Worm (Caenorhabditis elegans): ENCODE measurements around the gene sea-1.

sea-1 gene

DNA sequence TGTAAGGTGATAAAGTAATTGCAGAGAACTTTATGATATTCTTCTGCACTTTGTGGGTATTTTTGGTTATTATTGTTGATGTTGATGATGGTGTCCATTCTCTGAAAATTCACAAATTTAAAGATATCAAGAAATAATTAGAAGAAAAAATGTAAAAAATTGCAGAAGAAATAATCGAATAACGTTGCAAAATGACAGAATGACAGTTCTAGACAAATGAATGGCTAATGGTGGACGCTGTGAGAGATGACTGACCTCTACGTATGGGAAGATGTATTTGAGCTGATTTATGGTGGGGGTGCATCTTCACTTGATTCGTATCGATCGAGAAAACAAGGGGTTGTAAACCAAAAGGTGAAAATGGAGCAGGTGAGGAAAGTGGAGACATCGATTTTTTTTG is at the start of gene sea-1:
Gene sea-1 (minus strand): TSS at position 101 of the 400 bp plus-strand sequence.
- no peak for TF ChIP-seq ZK546.5 (tag; optimal IDR thresholded peaks at IDR 0.05)
- TF ChIP-seq zag-1 (tag; optimal IDR thresholded peaks at IDR 0.05) = no peak
- TF ChIP-seq Y75B8A.6 (GFP tag; IDR thresholded peaks at IDR 0.05) = no peak
- no peak for TF ChIP-seq nhr-48 (tag; optimal IDR thresholded peaks at IDR 0.05)
- TF ChIP-seq lin-29 (GFP tag; IDR thresholded peaks at IDR 0.05) = no peak
- TF ChIP-seq R02D3.7 (tag; optimal IDR thresholded peaks at IDR 0.05) = no peak
- no peak for TF ChIP-seq daf-12 (tag; optimal IDR thresholded peaks at IDR 0.05)
- TF ChIP-seq dmd-9 (GFP tag; IDR thresholded peaks at IDR 0.05) = no peak
- TF ChIP-seq mep-1 (tag; optimal IDR thresholded peaks at IDR 0.05) = no peak
- no peak for TF ChIP-seq mxl-2 (GFP tag; conservative IDR thresholded peaks at IDR 0.05)
- TF ChIP-seq ctbp-1 (GFP tag; IDR thresholded peaks at IDR 0.05) = no peak
- no peak for TF ChIP-seq snpc-4 (tag; optimal IDR thresholded peaks at IDR 0.05)
- TF ChIP-seq daf-16 (GFP tag; optimal IDR thresholded peaks at IDR 0.05) = no peak
- TF ChIP-seq daf-16 (tag; optimal IDR thresholded peaks at IDR 0.05) = no peak
- TF ChIP-seq fkh-10 (GFP tag; optimal IDR thresholded peaks at IDR 0.05) = no peak

DNA sequence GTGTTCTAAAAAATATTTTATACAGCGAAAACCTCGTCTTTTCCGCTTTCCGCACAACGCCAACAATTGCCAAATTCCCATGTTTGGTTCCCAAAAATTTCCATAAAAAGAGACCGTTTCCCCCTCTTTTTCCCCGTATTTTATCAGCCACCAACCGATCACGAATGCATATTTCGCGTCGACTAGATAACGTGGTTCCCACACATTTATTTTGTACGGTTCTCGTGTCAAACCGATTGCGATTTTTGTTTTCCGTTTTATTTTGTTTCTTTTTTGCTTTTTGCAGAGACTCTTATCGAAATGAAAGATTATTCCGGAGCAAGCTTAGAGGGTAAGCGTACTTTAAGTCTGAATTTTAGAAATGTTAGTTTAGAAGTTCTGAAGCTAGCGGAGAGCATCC is 47.6 kb upstream of the sea-1 start, which contains the start of gene C46E10.3:
Gene C46E10.3 (plus strand): TSS at position 301 of the 400 bp plus-strand sequence.
- TF ChIP-seq jun-1 (tag; optimal IDR thresholded peaks at IDR 0.05) (no peak), nhr-77 (tag; optimal IDR thresholded peaks at IDR 0.05) (no peak), Y48G9A.11 (GFP tag; IDR thresholded peaks at IDR 0.05) (no peak), fos-1 (tag; optimal IDR thresholded peaks at IDR 0.05) (no peak), ama-1 (optimal IDR thresholded peaks at IDR 0.05) (no peak), Y75B8A.6 (GFP tag; IDR thresholded peaks at IDR 0.05) (no peak), nhr-42 (GFP tag; IDR thresholded peaks at IDR 0.05) (no peak), R02D3.7 (tag; optimal IDR thresholded peaks at IDR 0.05) (no peak), F26F4.8 (GFP tag; conservative IDR thresholded peaks at IDR 0.05) (no peak), tra-1 (GFP tag; IDR thresholded peaks at IDR 0.05) (no peak), lim-7 (GFP tag; IDR thresholded peaks at IDR 0.05) (no peak), attf-4 (tag; optimal IDR thresholded peaks at IDR 0.05) (no peak), zfp-2 (tag; optimal IDR thresholded peaks at IDR 0.05) (no peak), ceh-20 (GFP tag; IDR thresholded peaks at IDR 0.05) (no peak), rbr-2 (tag; optimal IDR thresholded peaks at IDR 0.05) (no peak), snpc-1.2 (GFP tag; IDR thresholded peaks at IDR 0.05) (no peak), nhr-28 (tag; optimal IDR thresholded peaks at IDR 0.05) (no peak), ZK337.2 (GFP tag; IDR thresholded peaks at IDR 0.05) (no peak), daf-12 (tag; optimal IDR thresholded peaks at IDR 0.05) (no peak), dmd-8 (GFP tag; IDR thresholded peaks at IDR 0.05) (no peak)

DNA sequence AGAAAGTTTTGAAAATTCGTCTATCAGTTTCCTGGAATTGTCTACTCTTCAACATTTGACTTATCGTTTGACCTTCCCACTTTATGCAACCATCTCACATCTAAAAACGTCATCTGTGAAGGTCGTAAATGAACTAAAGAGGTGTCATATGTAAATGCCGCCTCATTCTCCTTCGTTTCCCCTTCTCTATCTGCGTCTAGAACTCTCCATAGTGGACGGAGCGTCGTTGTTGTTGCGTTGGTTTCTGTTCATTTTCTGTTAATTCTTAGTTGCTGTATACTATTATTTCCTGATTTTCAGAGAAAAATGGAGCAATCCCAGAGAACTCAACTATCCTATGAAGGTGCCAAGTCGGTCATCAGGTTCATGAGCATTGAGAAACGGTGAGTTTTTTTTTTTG is 43.6 kb upstream of the sea-1 start, which contains the start of gene fbxc-52:
Gene fbxc-52 (plus strand): TSS at position 301 of the 400 bp plus-strand sequence.
- TF ChIP-seq dmd-8 (GFP tag; IDR thresholded peaks at IDR 0.05) = no peak
- no peak for TF ChIP-seq aha-1 (tag)
- no peak for TF ChIP-seq lin-1 (GFP tag; IDR thresholded peaks at IDR 0.05)
- no peak for TF ChIP-seq zfp-3 (GFP tag; conservative IDR thresholded peaks at IDR 0.05)
- TF ChIP-seq T26A8.4 (GFP tag; IDR thresholded peaks at IDR 0.05) = no peak
- no peak for TF ChIP-seq aly-2 (tag; optimal IDR thresholded peaks at IDR 0.05)

DNA sequence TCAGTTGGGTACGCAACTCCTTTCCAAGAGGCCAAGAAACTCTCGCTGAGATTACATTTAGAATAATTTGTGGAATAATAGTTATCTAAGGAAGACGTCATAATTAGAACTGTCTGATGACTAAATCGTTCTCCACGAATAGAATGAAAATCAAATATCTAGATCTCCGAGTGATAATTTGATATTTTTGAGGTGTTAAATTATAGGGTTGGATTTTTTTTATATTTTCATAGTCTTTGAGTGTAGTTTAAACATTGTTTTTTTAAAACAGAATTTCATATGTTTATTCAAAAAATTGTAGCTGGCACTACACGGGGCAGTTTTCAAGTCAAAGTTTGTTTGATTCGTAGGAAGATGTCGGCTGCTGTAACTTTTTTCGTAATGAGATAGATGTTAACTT is 43.1 kb upstream of the sea-1 start, which contains the start of gene srh-99:
Gene srh-99 (minus strand): TSS at position 101 of the 400 bp plus-strand sequence.
- TF ChIP-seq dmd-8 (GFP tag; IDR thresholded peaks at IDR 0.05) (no peak), dpl-1 (GFP tag; optimal IDR thresholded peaks at IDR 0.05) (no peak), madf-9 (GFP tag; conservative IDR thresholded peaks at IDR 0.05) (no peak), php-3 (GFP tag; IDR thresholded peaks at IDR 0.05) (no peak), T26A8.4 (GFP tag; IDR thresholded peaks at IDR 0.05) (no peak), hmg-1.1 (GFP tag; IDR thresholded peaks at IDR 0.05) (no peak), snpc-1.2 (GFP tag; IDR thresholded peaks at IDR 0.05) (no peak), spr-3 (GFP tag; optimal IDR thresholded peaks at IDR 0.05) (no peak), aha-1 (tag) (no peak)

Data from whole organism, L4 larva.